Worm (Caenorhabditis elegans) whole organism, young adult: ENCODE results near the gene T23B7.3.

Experiments used
- F33H1.4 ChIP-seq: fragments of 200-800 bp; sonication (Bioruptor generic); IDR thresholded peaks from 2 replicates; pipeline ENCODE4 v1.3.6; 2022; ENCODE audit warnings: missing genetic modification reagents, missing genetic modification characterization, missing compliant biosample characterization
- F57C9.4 ChIP-seq: sonication (generic microtip); optimal IDR thresholded peaks from 2 replicates; lab custom pipeline; 2017; ENCODE audit warnings: mild to moderate bottlenecking, missing genetic modification characterization, missing compliant biosample characterization
- ZK185.1 ChIP-seq: sonication (generic microtip); optimal IDR thresholded peaks from 2 replicates; lab custom pipeline; 2016; ENCODE audit warnings: mild to moderate bottlenecking, missing genetic modification characterization, missing compliant biosample characterization; ENCODE audit not compliant: poor library complexity, severe bottlenecking
- ama-1 ChIP-seq, 3 experiments: fragments of 150-350 bp in 1 of 3; sonication (generic microtip) in 2 of 3; optimal IDR thresholded peaks; 2 replicates each; lab custom pipeline; 2014 to 2018; ENCODE audit warnings: missing biosample characterization in 2 of 3, missing genetic modification characterization in 2 of 3, missing genetic modification reagents in 2 of 3
- dpff-1 ChIP-seq: sonication (generic microtip); optimal IDR thresholded peaks from 2 replicates; lab custom pipeline; 2017; ENCODE audit warnings: mild to moderate bottlenecking, missing genetic modification characterization, missing compliant biosample characterization
- dpl-1 ChIP-seq: fragments of 150-350 bp; optimal IDR thresholded peaks from 2 replicates; lab custom pipeline; 2014; ENCODE audit warnings: missing biosample characterization, missing genetic modification reagents, missing genetic modification characterization
- lag-1 ChIP-seq: fragments of 200-800 bp; sonication (Bioruptor generic); IDR thresholded peaks from 2 replicates; pipeline ENCODE4 v1.3.6; 2022; ENCODE audit warnings: missing genetic modification reagents, missing genetic modification characterization, missing compliant biosample characterization
- let-526 ChIP-seq: fragments of 200-800 bp; sonication (Bioruptor generic); IDR thresholded peaks from 2 replicates; pipeline ENCODE4 v1.3.6; 2022; ENCODE audit warnings: missing genetic modification reagents, missing genetic modification characterization, missing compliant biosample characterization
- nfya-2 ChIP-seq: fragments of 200-800 bp; sonication (Bioruptor generic); IDR thresholded peaks from 2 replicates; pipeline ENCODE4 v1.3.6; 2022; ENCODE audit warnings: missing genetic modification reagents, missing genetic modification characterization, missing compliant biosample characterization
- nhr-90 ChIP-seq: sonication (generic microtip); optimal IDR thresholded peaks from 2 replicates; lab custom pipeline; 2016; ENCODE audit warnings: missing genotype, mild to moderate bottlenecking, missing genetic modification characterization, missing compliant biosample characterization
- tlf-1 ChIP-seq: fragments of 200-800 bp; sonication (Bioruptor generic); optimal IDR thresholded peaks from 2 replicates; lab custom pipeline; 2018; ENCODE audit warnings: mild to moderate bottlenecking, missing genetic modification characterization, missing compliant biosample characterization

DNA sequence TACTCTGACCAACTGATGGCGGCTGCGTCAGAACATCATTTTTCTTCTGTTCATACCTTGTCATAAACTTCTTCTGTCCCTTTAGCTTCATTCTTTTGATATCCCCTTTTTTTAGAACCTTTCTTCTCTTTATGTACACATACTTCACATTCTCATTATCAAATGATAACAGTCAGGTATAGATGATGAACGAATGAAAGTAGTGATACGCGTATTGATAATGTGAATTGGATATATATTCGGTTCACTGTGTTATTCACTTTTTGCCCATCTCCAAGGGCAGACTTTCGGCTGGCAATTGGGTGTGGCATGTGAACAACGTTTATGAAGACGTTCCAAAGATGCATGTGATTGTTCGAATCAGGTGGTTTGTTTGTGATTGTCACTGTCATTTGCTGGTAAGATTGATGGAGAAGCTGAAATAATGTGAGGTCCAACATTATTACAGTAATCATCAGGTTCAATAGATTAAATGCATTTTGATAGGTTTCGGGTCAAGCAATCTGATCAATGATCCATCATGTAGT lies 24.4 kb downstream of the T23B7.3 start, which contains the start of gene F11G11.15:
- TF ChIP-seq dpff-1: no peak
- TF ChIP-seq dpl-1 (GFP tag; lab: Kevin White, UChicago): no peak
- TF ChIP-seq nfya-2: no peak
- TF ChIP-seq ama-1 (optimal IDR thresholded peaks at IDR 0.05; lab: Kevin White, UChicago): no peak
- no peak for TF ChIP-seq ama-1 (GFP tag; optimal IDR thresholded peaks at IDR 0.05; lab: Kevin White, UChicago)
- TF ChIP-seq tlf-1: no peak
- no peak for TF ChIP-seq let-526 (GFP tag; lab: Robert Waterston, UW)
- no peak for TF ChIP-seq ZK185.1 (tag; lab: Kevin White, UChicago)
- no peak for TF ChIP-seq nhr-90 (tag; lab: Kevin White, UChicago)
- TF ChIP-seq F33H1.4: no peak
- no peak for TF ChIP-seq F57C9.4 (tag; lab: Kevin White, UChicago)
- TF ChIP-seq lag-1 (GFP tag; lab: Robert Waterston, UW): no peak
